Fruit fly (Drosophila melanogaster) whole organism, adult: ENCODE measurements around the gene CG7142.
A peak's percentile ranks its signal among the peaks of the same experiment; 100 is the strongest.

Source experiments
- CG7101 ChIP-seq: fragments of 200-800 bp; sonication (Bioruptor generic); optimal IDR thresholded peaks from 2 replicates; lab custom pipeline; 2018; ENCODE audit warnings: missing biosample characterization, mild to moderate bottlenecking, missing genetic modification characterization, moderate library complexity
- toe ChIP-seq: fragments of 200-800 bp; sonication (Bioruptor generic); optimal IDR thresholded peaks from 2 replicates; lab custom pipeline; 2016; ENCODE audit warnings: missing biosample characterization, missing genetic modification characterization

DNA sequence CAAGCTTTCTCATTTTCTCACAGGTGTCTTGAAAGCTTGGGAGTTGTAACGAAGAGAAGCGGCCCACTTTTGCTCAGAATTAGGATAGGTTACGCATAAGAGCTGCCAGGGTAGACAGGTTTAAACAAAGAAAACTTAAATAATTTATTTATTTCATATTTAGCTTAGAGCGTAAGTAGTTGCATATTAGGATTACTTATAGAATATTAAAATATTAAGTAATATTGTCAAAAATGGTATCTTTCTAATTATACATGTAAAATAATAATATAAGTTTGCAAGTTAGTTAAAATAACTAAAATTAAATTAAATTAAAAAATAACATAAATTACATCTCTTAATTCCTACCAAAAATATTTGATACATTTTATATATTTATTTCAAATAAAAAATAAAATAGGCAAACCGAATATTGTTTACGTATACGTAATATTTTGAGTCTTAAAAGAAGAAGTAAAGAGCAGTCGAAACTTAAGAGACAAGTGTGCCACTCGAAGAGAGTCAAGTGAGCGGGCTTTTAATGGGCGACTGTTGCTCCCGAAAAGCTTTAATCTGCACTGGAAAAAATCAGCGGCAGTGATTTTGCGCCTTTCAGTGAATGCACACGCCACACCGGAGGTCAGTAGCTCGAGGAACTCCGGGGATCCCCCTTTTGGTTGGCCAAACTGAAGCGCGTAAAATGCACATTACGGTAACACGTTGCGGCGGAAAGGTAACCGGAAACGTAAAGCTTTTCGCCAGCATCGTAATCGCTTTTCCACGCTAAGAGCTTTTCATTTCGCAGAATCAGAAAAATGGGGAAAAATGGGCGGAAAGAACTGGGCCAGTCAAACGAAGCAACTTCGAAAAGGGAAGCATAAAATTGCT is 35.7 kb upstream of the CG7142 start:
- TF ChIP-seq toe (GFP tag; lab: Kevin White, UChicago), result no peak
- TF ChIP-seq CG7101 (tag; lab: Kevin White, UChicago), result peak; percentile 46
